Worm (Caenorhabditis elegans) whole organism, L4 larva: Measurements from ENCODE around the gene clec-187.

Experiments used
- T20F7.1 ChIP-seq: fragments of 200-800 bp; sonication (Bioruptor generic); optimal IDR thresholded peaks from 2 replicates; lab custom pipeline; 2018; ENCODE audit warnings: mild to moderate bottlenecking, missing genetic modification characterization, missing compliant biosample characterization
- ZK337.2 ChIP-seq: fragments of 200-800 bp; sonication (Bioruptor generic); IDR thresholded peaks from 2 replicates; pipeline ENCODE4 v1.3.6; 2022; ENCODE audit warnings: missing genetic modification reagents, missing genetic modification characterization, missing compliant biosample characterization
- ama-1 ChIP-seq: fragments of 150-350 bp; optimal IDR thresholded peaks from 2 replicates; lab custom pipeline; 2014; ENCODE audit warnings: inconsistent platforms, mixed read lengths
- arid-1 ChIP-seq: fragments of 200-800 bp; sonication (Bioruptor generic); conservative IDR thresholded peaks from 2 replicates; pipeline ENCODE4 v1.3.6; 2022; ENCODE audit warnings: missing genetic modification reagents, missing genetic modification characterization, missing compliant biosample characterization
- cey-2 ChIP-seq: sonication (generic microtip); optimal IDR thresholded peaks from 3 replicates; lab custom pipeline; 2017; ENCODE audit warnings: missing genetic modification characterization, mild to moderate bottlenecking, missing compliant biosample characterization, antibody characterized with exemption, borderline replicate concordance; ENCODE audit not compliant: insufficient read depth
- ctbp-1 ChIP-seq: fragments of 200-800 bp; sonication (Bioruptor generic); IDR thresholded peaks from 2 replicates; pipeline ENCODE4 v1.3.6; 2022; ENCODE audit warnings: missing genetic modification reagents, missing genetic modification characterization, missing compliant biosample characterization
- dmd-6 ChIP-seq: fragments of 200-800 bp; sonication (Bioruptor generic); IDR thresholded peaks from 2 replicates; pipeline ENCODE4 v1.3.6; 2022; ENCODE audit warnings: missing genetic modification reagents, missing genetic modification characterization, missing compliant biosample characterization
- dpl-1 ChIP-seq: fragments of 150-350 bp; optimal IDR thresholded peaks from 2 replicates; lab custom pipeline; 2014; ENCODE audit warnings: missing biosample characterization, missing genetic modification reagents, missing genetic modification characterization
- duxl-1 ChIP-seq: sonication (generic microtip); optimal IDR thresholded peaks from 2 replicates; lab custom pipeline; 2016; ENCODE audit warnings: mild to moderate bottlenecking, missing genetic modification characterization, moderate library complexity, missing compliant biosample characterization; ENCODE audit not compliant: poor library complexity
- dve-1 ChIP-seq: sonication (generic microtip); optimal IDR thresholded peaks from 2 replicates; lab custom pipeline; 2017; ENCODE audit warnings: antibody characterized with exemption, mild to moderate bottlenecking, missing genetic modification characterization, missing compliant biosample characterization; ENCODE audit not compliant: insufficient read depth
- egl-27 ChIP-seq: sonication (generic microtip); optimal IDR thresholded peaks from 3 replicates; lab custom pipeline; 2017; ENCODE audit warnings: missing biosample characterization, missing genetic modification reagents, missing genetic modification characterization
- egl-43 ChIP-seq: fragments of 200-800 bp; sonication (Bioruptor generic); IDR thresholded peaks from 2 replicates; pipeline ENCODE4 v1.3.6; 2022; ENCODE audit warnings: missing genetic modification reagents, missing genetic modification characterization, missing compliant biosample characterization
- hlh-11 ChIP-seq: fragments of 200-800 bp; sonication (Bioruptor generic); optimal IDR thresholded peaks from 2 replicates; lab custom pipeline; 2018; ENCODE audit warnings: mild to moderate bottlenecking, missing genetic modification characterization, missing compliant biosample characterization
- hlh-30 ChIP-seq: sonication (generic microtip); optimal IDR thresholded peaks from 2 replicates; lab custom pipeline; 2017; ENCODE audit warnings: antibody characterized with exemption, mild to moderate bottlenecking, missing genetic modification characterization, missing compliant biosample characterization; ENCODE audit not compliant: insufficient read depth
- lim-7 ChIP-seq: fragments of 200-800 bp; sonication (Bioruptor generic); IDR thresholded peaks from 2 replicates; pipeline ENCODE4 v1.3.6; 2022; ENCODE audit warnings: missing genetic modification characterization, missing compliant biosample characterization
- lin-1 ChIP-seq: fragments of 200-800 bp; sonication (Bioruptor generic); IDR thresholded peaks from 2 replicates; pipeline ENCODE4 v1.3.6; 2022; ENCODE audit warnings: missing genetic modification reagents, missing genetic modification characterization, missing compliant biosample characterization
- lin-38 ChIP-seq: fragments of 200-800 bp; sonication (Bioruptor generic); IDR thresholded peaks from 2 replicates; pipeline ENCODE4 v1.3.6; 2022; ENCODE audit warnings: missing genetic modification reagents, missing genetic modification characterization, missing compliant biosample characterization
- lin-39 ChIP-seq: fragments of 150-350 bp; optimal IDR thresholded peaks from 2 replicates; lab custom pipeline; 2014; ENCODE audit warnings: missing biosample characterization, missing genetic modification reagents, missing genetic modification characterization
- madf-9 ChIP-seq: fragments of 200-800 bp; sonication (Bioruptor generic); conservative IDR thresholded peaks from 2 replicates; pipeline ENCODE4 v1.3.6; 2022; ENCODE audit warnings: missing genetic modification reagents, missing genetic modification characterization, missing compliant biosample characterization
- mdl-1 ChIP-seq, 2 experiments: fragments of 150-350 bp in 1 of 2; sonication (generic microtip) in 1 of 2; optimal IDR thresholded peaks; 2 replicates each; lab custom pipeline; 2014 to 2017; ENCODE audit warnings: missing biosample characterization in 2 of 2, missing genetic modification characterization in 2 of 2
- mep-1 ChIP-seq: fragments of 150-350 bp; sonication (generic microtip); optimal IDR thresholded peaks from 3 replicates; lab custom pipeline; 2014; ENCODE audit warnings: missing biosample characterization, missing genetic modification characterization
- mes-2 ChIP-seq: sonication (generic microtip); optimal IDR thresholded peaks from 2 replicates; lab custom pipeline; 2016; ENCODE audit warnings: missing genotype, mild to moderate bottlenecking, missing genetic modification characterization, missing compliant biosample characterization; ENCODE audit not compliant: poor library complexity, severe bottlenecking
- mxl-2 ChIP-seq: fragments of 200-800 bp; sonication (Bioruptor generic); conservative IDR thresholded peaks from 2 replicates; pipeline ENCODE4 v1.3.6; 2022; ENCODE audit warnings: missing genetic modification reagents, missing genetic modification characterization, missing compliant biosample characterization
- mxl-3 ChIP-seq: fragments of 200-800 bp; sonication (Bioruptor generic); optimal IDR thresholded peaks from 2 replicates; lab custom pipeline; 2018; ENCODE audit warnings: mild to moderate bottlenecking, missing genetic modification characterization, missing compliant biosample characterization
- nhr-102 ChIP-seq: sonication (generic microtip); optimal IDR thresholded peaks from 2 replicates; lab custom pipeline; 2016; ENCODE audit warnings: mild to moderate bottlenecking, missing genetic modification characterization, moderate library complexity, missing compliant biosample characterization
- nhr-25 ChIP-seq: sonication (generic microtip); optimal IDR thresholded peaks from 2 replicates; lab custom pipeline; 2017; ENCODE audit warnings: missing genetic modification characterization, mild to moderate bottlenecking, missing compliant biosample characterization, antibody characterized with exemption, moderate library complexity, borderline replicate concordance; ENCODE audit not compliant: insufficient read depth
- nhr-28 ChIP-seq: fragments of 150-350 bp; optimal IDR thresholded peaks from 2 replicates; lab custom pipeline; 2014; ENCODE audit warnings: missing biosample characterization, missing genetic modification characterization
- nhr-76 ChIP-seq: fragments of 150-350 bp; optimal IDR thresholded peaks from 2 replicates; lab custom pipeline; 2014; ENCODE audit warnings: missing biosample characterization, missing genetic modification characterization
- nhr-77 ChIP-seq: fragments of 150-350 bp; optimal IDR thresholded peaks from 2 replicates; lab custom pipeline; 2014; ENCODE audit warnings: missing biosample characterization, missing genetic modification characterization
- pha-4 ChIP-seq, 2 experiments: fragments of 150-350 bp in 1 of 2; fragments of 200-800 bp in 1 of 2; sonication (Bioruptor generic) in 1 of 2; IDR thresholded peaks in 1 of 2; optimal IDR thresholded peaks in 1 of 2; 2 replicates each; pipeline versions ENCODE4 v1.3.6 to Lab custom; 2014 to 2022; ENCODE audit warnings: missing genetic modification characterization in 2 of 2, missing genetic modification reagents in 2 of 2, missing biosample characterization in 1 of 2, missing compliant biosample characterization in 1 of 2
- pqm-1 ChIP-seq: sonication (generic microtip); optimal IDR thresholded peaks from 2 replicates; lab custom pipeline; 2017; ENCODE audit warnings: missing biosample characterization, missing genetic modification characterization
- rbr-2 ChIP-seq: sonication (generic microtip); optimal IDR thresholded peaks from 2 replicates; lab custom pipeline; 2016; ENCODE audit warnings: missing genotype, missing genetic modification characterization, missing compliant biosample characterization
- saeg-2 ChIP-seq: fragments of 200-800 bp; sonication (Bioruptor generic); IDR thresholded peaks from 2 replicates; pipeline ENCODE4 v1.3.6; 2022; ENCODE audit warnings: missing genetic modification reagents, missing genetic modification characterization, missing compliant biosample characterization
- set-16 ChIP-seq: fragments of 200-800 bp; sonication (Bioruptor generic); IDR thresholded peaks from 2 replicates; pipeline ENCODE4 v1.3.6; 2022; ENCODE audit warnings: missing genetic modification reagents, missing genetic modification characterization, missing compliant biosample characterization
- snpc-1.2 ChIP-seq: fragments of 200-800 bp; sonication (Bioruptor generic); IDR thresholded peaks from 2 replicates; pipeline ENCODE4 v1.3.6; 2022; ENCODE audit warnings: missing genetic modification reagents, missing genetic modification characterization, missing compliant biosample characterization
- unc-62 ChIP-seq, 3 experiments: fragments of 150-350 bp in 1 of 3; sonication (generic microtip); optimal IDR thresholded peaks in 2 of 3; peaks in 1 of 3; 1 replicate in 1 of 3; 2 replicates in 2 of 3; lab custom pipeline; 2014 to 2017; ENCODE audit warnings: missing biosample characterization in 3 of 3, missing genetic modification characterization in 3 of 3, missing genetic modification reagents in 3 of 3, missing genotype in 1 of 3

The clec-187 gene

ce11 chrIV:12842121-12842520 is 29.2 kb downstream of the clec-187 start (continued):
- TF ChIP-seq arid-1 (GFP tag; lab: Robert Waterston, UW) (no peak), dmd-6 (GFP tag; lab: Robert Waterston, UW) (peak; percentile 98), lim-7 (GFP tag; lab: Robert Waterston, UW) (no peak), lin-38 (GFP tag; lab: Robert Waterston, UW) (no peak), saeg-2 (GFP tag; lab: Robert Waterston, UW) (peak; percentile 70; the same call in 1 of the 2 replicates), dpl-1 (GFP tag; lab: Kevin White, UChicago) (no peak), lin-39 (tag; lab: Kevin White, UChicago) (no peak), mxl-2 (GFP tag; lab: Robert Waterston, UW) (no peak), T20F7.1 (peak; percentile 52), mdl-1 (tag; optimal IDR thresholded peaks at IDR 0.05; lab: Kevin White, UChicago) (peak in 1 of 2 experiments; percentile 69), unc-62 (GFP tag; optimal IDR thresholded peaks at IDR 0.05 in 1 of 2; lab: Kevin White, UChicago) (peak in 1 of 2 experiments; percentile 67), unc-62 (tag; optimal IDR thresholded peaks at IDR 0.05; lab: Kevin White, UChicago) (no peak), pqm-1 (tag; lab: Kevin White, UChicago) (peak; percentile 71)

ce11 chrIV:12840873-12841272 is 30.4 kb downstream of the clec-187 start:
- TF ChIP-seq nhr-77 (tag; lab: Kevin White, UChicago) = no peak
- no peak for TF ChIP-seq madf-9 (GFP tag; lab: Robert Waterston, UW)
- peak; percentile 6; the same call in 1 of the 2 replicates for TF ChIP-seq pha-4 (GFP tag; IDR thresholded peaks at IDR 0.05; lab: Robert Waterston, UW)
- TF ChIP-seq pha-4 (tag; optimal IDR thresholded peaks at IDR 0.05; lab: Kevin White, UChicago) = no peak
- TF ChIP-seq ctbp-1 (GFP tag; lab: Robert Waterston, UW) = no peak
- peak in 1 of 2 experiments; percentile 67 for TF ChIP-seq unc-62 (GFP tag; optimal IDR thresholded peaks at IDR 0.05 in 1 of 2; lab: Kevin White, UChicago)
- TF ChIP-seq unc-62 (tag; optimal IDR thresholded peaks at IDR 0.05; lab: Kevin White, UChicago) = no peak
- TF ChIP-seq, all 104 proteins: peak for 2

- TF ChIP-seq set-16 (GFP tag; lab: Robert Waterston, UW) (no peak), hlh-11 (peak; percentile 48), duxl-1 (tag; lab: Kevin White, UChicago) (no peak), nhr-25 (no peak), snpc-1.2 (GFP tag; lab: Robert Waterston, UW) (0 out of 2 replicates have a peak, but pooled peaks have one; percentile 19), mes-2 (peak; percentile 54), lin-1 (0 out of 2 replicates have a peak, but pooled peaks have one; percentile 25), pha-4 (GFP tag; IDR thresholded peaks at IDR 0.05; lab: Robert Waterston, UW) (no peak), pha-4 (tag; optimal IDR thresholded peaks at IDR 0.05; lab: Kevin White, UChicago) (peak; percentile 36), dve-1 (tag; lab: Kevin White, UChicago) (peak; percentile 14), nhr-77 (tag; lab: Kevin White, UChicago) (no peak), ZK337.2 (GFP tag; lab: Robert Waterston, UW) (no peak), nhr-28 (peak; percentile 64), nhr-102 (tag; lab: Kevin White, UChicago) (no peak), T20F7.1 (no peak), lin-38 (GFP tag; lab: Robert Waterston, UW) (0 out of 2 replicates have a peak, but pooled peaks have one; percentile 8), ama-1 (lab: Kevin White, UChicago) (peak; percentile 84), dmd-6 (GFP tag; lab: Robert Waterston, UW) (0 out of 2 replicates have a peak, but pooled peaks have one; percentile 26), nhr-76 (tag; lab: Kevin White, UChicago) (no peak), lin-39 (tag; lab: Kevin White, UChicago) (no peak), mep-1 (tag; lab: Kevin White, UChicago) (peak; percentile 61), mdl-1 (tag; optimal IDR thresholded peaks at IDR 0.05; lab: Kevin White, UChicago) (peak in 1 of 2 experiments; percentile 37), rbr-2 (tag; lab: Kevin White, UChicago) (peak; percentile 19), hlh-30 (tag; lab: Kevin White, UChicago) (peak; percentile 26), mxl-3 (GFP tag; lab: Kevin White, UChicago) (no peak), cey-2 (tag; lab: Kevin White, UChicago) (no peak), egl-43 (GFP tag; lab: Robert Waterston, UW) (no peak), dpl-1 (GFP tag; lab: Kevin White, UChicago) (no peak), egl-27 (tag; lab: Kevin White, UChicago) (no peak), arid-1 (GFP tag; lab: Robert Waterston, UW) (0 out of 2 replicates have a peak, but pooled peaks have one; percentile 28)
- TF ChIP-seq, all 104 proteins: peak for 15
Measured at ce11 chrIV:12840348-12840747, 30.9 kb downstream of the clec-187 start.
